Worm (Caenorhabditis elegans) whole organism, L1 larva: ENCODE data around the gene B0507.3.

Experiments
- Y116A8C.19 ChIP-seq: sonication (generic microtip); optimal IDR thresholded peaks from 2 replicates; lab custom pipeline; 2016; ENCODE audit warnings: missing compliant biosample characterization, missing genetic modification characterization, borderline replicate concordance
- alr-1 ChIP-seq: fragments of 200-800 bp; sonication (Bioruptor generic); optimal IDR thresholded peaks from 2 replicates; lab custom pipeline; 2018; ENCODE audit warnings: borderline replicate concordance, mild to moderate bottlenecking, missing genetic modification characterization, missing compliant biosample characterization
- blmp-1 ChIP-seq: fragments of 150-350 bp; optimal IDR thresholded peaks from 2 replicates; lab custom pipeline; 2014; ENCODE audit warnings: missing biosample characterization, missing genetic modification characterization
- ceh-63 ChIP-seq: fragments of 200-800 bp; sonication (Bioruptor generic); optimal IDR thresholded peaks from 2 replicates; lab custom pipeline; 2018; ENCODE audit warnings: mild to moderate bottlenecking, missing genetic modification characterization, missing compliant biosample characterization
- ceh-82 ChIP-seq, 3 experiments: fragments of 150-350 bp in 1 of 3; sonication (generic microtip) in 2 of 3; optimal IDR thresholded peaks; 2 replicates each; lab custom pipeline; 2014 to 2017; ENCODE audit warnings: missing biosample characterization in 3 of 3, missing genetic modification characterization in 3 of 3
- ceh-90 ChIP-seq: sonication (generic microtip); optimal IDR thresholded peaks from 2 replicates; lab custom pipeline; 2016; ENCODE audit warnings: missing genetic modification characterization, missing compliant biosample characterization
- ces-1 ChIP-seq: fragments of 150-350 bp; optimal IDR thresholded peaks from 2 replicates; lab custom pipeline; 2014; ENCODE audit warnings: missing biosample characterization, missing genetic modification reagents, missing genetic modification characterization
- dsc-1 ChIP-seq: sonication (generic microtip); optimal IDR thresholded peaks from 2 replicates; lab custom pipeline; 2016; ENCODE audit warnings: mild to moderate bottlenecking, missing genetic modification characterization, missing compliant biosample characterization
- efl-1 ChIP-seq, 4 experiments: fragments of 150-350 bp; optimal IDR thresholded peaks in 3 of 4; peaks in 1 of 4; 1 replicate in 1 of 4; 2 replicates in 3 of 4; lab custom pipeline; 2014; ENCODE audit warnings: missing biosample characterization in 2 of 4, missing genetic modification characterization in 2 of 4, missing genetic modification reagents in 2 of 4
- efl-3 ChIP-seq: fragments of 200-800 bp; sonication (Bioruptor generic); optimal IDR thresholded peaks from 2 replicates; lab custom pipeline; 2018; ENCODE audit warnings: mild to moderate bottlenecking, missing genetic modification characterization, missing compliant biosample characterization
- elt-3 ChIP-seq, 6 experiments: fragments of 150-350 bp in 1 of 6; sonication (generic microtip); optimal IDR thresholded peaks; 2 replicates each; lab custom pipeline; 2017 to 2018; ENCODE audit warnings: missing biosample characterization in 6 of 6, missing genetic modification characterization in 6 of 6, inconsistent platforms in 1 of 6
- ets-5 ChIP-seq: fragments of 200-800 bp; sonication (Bioruptor generic); IDR thresholded peaks from 2 replicates; pipeline ENCODE4 v1.3.6; 2022; ENCODE audit warnings: missing genetic modification characterization, missing compliant biosample characterization
- fkh-10 ChIP-seq: sonication (generic microtip); optimal IDR thresholded peaks from 2 replicates; lab custom pipeline; 2017; ENCODE audit warnings: missing biosample characterization, missing genetic modification reagents, missing genetic modification characterization
- fkh-4 ChIP-seq: sonication (generic microtip); optimal IDR thresholded peaks from 2 replicates; lab custom pipeline; 2016; ENCODE audit warnings: missing compliant biosample characterization, missing genetic modification characterization, borderline replicate concordance
- hlh-4 ChIP-seq: sonication (generic microtip); optimal IDR thresholded peaks from 2 replicates; lab custom pipeline; 2016; ENCODE audit warnings: mild to moderate bottlenecking, missing genetic modification characterization, missing compliant biosample characterization
- lin-13 ChIP-seq: fragments of 150-350 bp; optimal IDR thresholded peaks from 2 replicates; lab custom pipeline; 2014; ENCODE audit warnings: missing biosample characterization, missing genetic modification reagents, missing genetic modification characterization
- lin-14 ChIP-seq: fragments of 200-800 bp; sonication (Bioruptor generic); optimal IDR thresholded peaks from 2 replicates; lab custom pipeline; 2018; ENCODE audit warnings: mild to moderate bottlenecking, missing genetic modification characterization, moderate library complexity, missing compliant biosample characterization
- lir-3 ChIP-seq: sonication (generic microtip); optimal IDR thresholded peaks from 2 replicates; lab custom pipeline; 2016; ENCODE audit warnings: mild to moderate bottlenecking, missing genetic modification characterization, moderate library complexity, missing compliant biosample characterization; ENCODE audit not compliant: poor library complexity
- lsy-2 ChIP-seq, 2 experiments: fragments of 150-350 bp; optimal IDR thresholded peaks; 2 replicates each; lab custom pipeline; 2014; ENCODE audit warnings: missing biosample characterization in 2 of 2, missing genetic modification characterization in 2 of 2
- mab-9 ChIP-seq: fragments of 200-800 bp; sonication (Bioruptor generic); IDR thresholded peaks from 2 replicates; pipeline ENCODE4 v1.3.6; 2022; ENCODE audit warnings: missing genetic modification reagents, missing genetic modification characterization, missing compliant biosample characterization
- mef-2 ChIP-seq: fragments of 150-350 bp; optimal IDR thresholded peaks from 2 replicates; lab custom pipeline; 2014; ENCODE audit warnings: missing biosample characterization, missing genetic modification characterization
- mep-1 ChIP-seq: fragments of 150-350 bp; optimal IDR thresholded peaks from 2 replicates; lab custom pipeline; 2014; ENCODE audit warnings: missing biosample characterization, missing genetic modification characterization
- nhr-71 ChIP-seq: sonication (generic microtip); optimal IDR thresholded peaks from 2 replicates; lab custom pipeline; 2016; ENCODE audit warnings: mild to moderate bottlenecking, missing genetic modification characterization, moderate library complexity, missing compliant biosample characterization
- pax-3 ChIP-seq: fragments of 200-800 bp; sonication (Bioruptor generic); optimal IDR thresholded peaks from 2 replicates; lab custom pipeline; 2018; ENCODE audit warnings: mild to moderate bottlenecking, missing genetic modification characterization, moderate library complexity, missing compliant biosample characterization
- skn-1 ChIP-seq: fragments of 150-350 bp; optimal IDR thresholded peaks from 2 replicates; lab custom pipeline; 2014; ENCODE audit warnings: missing biosample characterization, missing genetic modification characterization
- snpc-4 ChIP-seq: fragments of 150-350 bp; optimal IDR thresholded peaks from 2 replicates; lab custom pipeline; 2014; ENCODE audit warnings: missing biosample characterization, missing genetic modification characterization
- sup-37 ChIP-seq: fragments of 200-800 bp; sonication (Bioruptor generic); optimal IDR thresholded peaks from 2 replicates; lab custom pipeline; 2018; ENCODE audit warnings: mild to moderate bottlenecking, missing genetic modification characterization, missing compliant biosample characterization
- swsn-7 ChIP-seq: sonication (generic microtip); optimal IDR thresholded peaks from 2 replicates; lab custom pipeline; 2016; ENCODE audit warnings: missing genetic modification characterization, missing compliant biosample characterization
- tbx-2 ChIP-seq: sonication (generic microtip); optimal IDR thresholded peaks from 2 replicates; lab custom pipeline; 2016; ENCODE audit warnings: missing genetic modification characterization, missing compliant biosample characterization
- tlp-1 ChIP-seq: fragments of 150-350 bp; optimal IDR thresholded peaks from 2 replicates; lab custom pipeline; 2014; ENCODE audit warnings: missing biosample characterization, missing genetic modification characterization
- unc-62 ChIP-seq: fragments of 150-350 bp; optimal IDR thresholded peaks from 2 replicates; lab custom pipeline; 2014; ENCODE audit warnings: missing biosample characterization, missing genetic modification reagents, missing genetic modification characterization
- vab-15 ChIP-seq: sonication (generic microtip); optimal IDR thresholded peaks from 2 replicates; lab custom pipeline; 2017; ENCODE audit warnings: missing genotype, mild to moderate bottlenecking, missing genetic modification characterization, missing compliant biosample characterization

The B0507.3 gene

ce11 chrV:8796889-8797288, 28.2 kb downstream of the B0507.3 start:
- TF ChIP-seq lin-14 (GFP tag; lab: Kevin White, UChicago) (peak; percentile 5), dsc-1 (tag; lab: Kevin White, UChicago) (peak; percentile 28), efl-1 (optimal IDR thresholded peaks at IDR 0.05; lab: Kevin White, UChicago) (no peak), efl-1 (GFP tag; optimal IDR thresholded peaks at IDR 0.05 in 1 of 2; lab: Kevin White, UChicago) (peak in 1 of 2 experiments; percentile 49), skn-1 (no peak), snpc-4 (tag; lab: Kevin White, UChicago) (no peak)
- TF ChIP-seq, all 84 proteins: peak for 3

ce11 chrV:8798470-8798869, 29.8 kb downstream of the B0507.3 start:
- TF ChIP-seq lin-14 (GFP tag; lab: Kevin White, UChicago) (no peak), snpc-4 (tag; lab: Kevin White, UChicago) (no peak), sup-37 (GFP tag; lab: Kevin White, UChicago) (no peak), hlh-4 (tag; lab: Kevin White, UChicago) (no peak), lin-13 (GFP tag; lab: Kevin White, UChicago) (no peak), unc-62 (GFP tag; lab: Kevin White, UChicago) (no peak), alr-1 (tag; lab: Kevin White, UChicago) (no peak), pax-3 (tag; lab: Kevin White, UChicago) (no peak), ceh-90 (tag; lab: Kevin White, UChicago) (no peak), Y116A8C.19 (no peak), swsn-7 (no peak), elt-3 (tag; optimal IDR thresholded peaks at IDR 0.05; lab: Kevin White, UChicago) (no peak), ets-5 (no peak)

- peak in 1 of 2 experiments; percentile 13 for TF ChIP-seq lsy-2 (tag; optimal IDR thresholded peaks at IDR 0.05; lab: Kevin White, UChicago)
- TF ChIP-seq mef-2 (tag; lab: Kevin White, UChicago): no peak
- peak; percentile 30 for TF ChIP-seq blmp-1
- no peak for TF ChIP-seq efl-3 (GFP tag; lab: Kevin White, UChicago)
- no peak for TF ChIP-seq sup-37 (GFP tag; lab: Kevin White, UChicago)
- TF ChIP-seq lin-14 (GFP tag; lab: Kevin White, UChicago): peak; percentile 30
- TF ChIP-seq mab-9 (GFP tag; lab: Robert Waterston, UW): no peak
- TF ChIP-seq lir-3 (tag; lab: Kevin White, UChicago): no peak
- TF ChIP-seq alr-1 (tag; lab: Kevin White, UChicago): no peak
- TF ChIP-seq ces-1 (GFP tag; lab: Kevin White, UChicago): no peak
Measured at ce11 chrV:8799293-8799812, 30.6 kb downstream of the B0507.3 start.

DNA sequence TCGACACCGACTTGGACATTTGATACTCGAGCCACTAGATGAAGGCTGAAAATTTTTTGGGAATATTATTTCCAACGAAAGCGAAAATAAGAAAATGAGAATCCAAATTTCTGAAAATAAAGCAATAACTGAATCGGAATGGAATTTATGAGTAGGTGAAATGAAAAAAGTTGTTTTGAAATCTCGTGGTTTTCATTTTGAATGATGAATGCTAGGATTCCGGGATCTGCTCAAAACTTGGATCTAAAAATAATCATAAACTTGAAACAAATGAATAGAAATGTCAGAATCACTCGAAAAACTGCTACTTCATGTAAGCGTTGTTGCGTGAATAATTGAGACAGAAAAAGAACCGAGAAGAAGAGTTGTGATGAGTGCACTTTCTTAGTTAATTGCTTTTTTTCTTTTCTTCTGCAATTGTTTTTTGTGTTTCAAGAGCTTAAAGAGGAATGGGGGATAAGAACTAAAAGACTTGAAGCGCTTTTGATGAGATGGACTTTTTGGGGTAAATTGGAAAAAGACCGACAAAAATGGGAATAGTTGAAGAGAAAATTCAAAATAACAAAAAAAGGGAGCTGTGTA, 32.4 kb downstream of the B0507.3 start, which contains the start of gene magu-2:
TSS of gene magu-2 (minus strand) at position 51 of the 582 bp plus-strand sequence.
- TF ChIP-seq tbx-2 (tag; lab: Kevin White, UChicago) (no peak), ceh-82 (tag; optimal IDR thresholded peaks at IDR 0.05; lab: Kevin White, UChicago) (no peak), lin-14 (GFP tag; lab: Kevin White, UChicago) (peak; percentile 55), vab-15 (tag; lab: Kevin White, UChicago) (no peak), tlp-1 (tag; lab: Kevin White, UChicago) (no peak), snpc-4 (tag; lab: Kevin White, UChicago) (no peak), fkh-4 (tag; lab: Kevin White, UChicago) (no peak), mep-1 (tag; lab: Kevin White, UChicago) (no peak), swsn-7 (no peak), fkh-10 (peak; percentile 84), ceh-63 (no peak), nhr-71 (no peak)
